Fruit fly (Drosophila melanogaster) Kc167 (cell line): ENCODE measurements around the gene CG15406.

ENCODE experiments used
- Myc ChIP-seq: fragments of >200 bp; optimal IDR thresholded peaks from 2 replicates; lab custom pipeline; 2017; ENCODE audit warnings: missing external identifiers
- Sin3A ChIP-seq: fragments of >200 bp; optimal IDR thresholded peaks from 2 replicates; lab custom pipeline; 2018; ENCODE audit warnings: missing external identifiers
- h ChIP-seq: fragments of >200 bp; optimal IDR thresholded peaks from 3 replicates; lab custom pipeline; 2018; ENCODE audit warnings: missing external identifiers
- insv ChIP-seq: fragments of >200 bp; optimal IDR thresholded peaks from 3 replicates; lab custom pipeline; 2018; ENCODE audit warnings: missing external identifiers
- psq ChIP-seq: fragments of >200 bp; optimal IDR thresholded peaks from 2 replicates; lab custom pipeline; 2017; ENCODE audit warnings: missing external identifiers
- ttk ChIP-seq: sonication (Bioruptor generic); optimal IDR thresholded peaks from 2 replicates; lab custom pipeline; 2017; ENCODE audit warnings: missing external identifiers

The CG15406 gene

dm6 chr2L:3302958-3303842 lies 5.8 kb upstream of the CG15406 start, which contains the start of gene CG9663:
TSS of gene CG9663 (minus strand) at chr2L:3303130.
- no peak for TF ChIP-seq Sin3A
- no peak for TF ChIP-seq insv (lab: Kevin White, UChicago)
- no peak for TF ChIP-seq Myc (lab: Kevin White, UChicago)
- TF ChIP-seq h (lab: Kevin White, UChicago): no peak
- TF ChIP-seq psq (lab: Kevin White, UChicago): no peak

DNA sequence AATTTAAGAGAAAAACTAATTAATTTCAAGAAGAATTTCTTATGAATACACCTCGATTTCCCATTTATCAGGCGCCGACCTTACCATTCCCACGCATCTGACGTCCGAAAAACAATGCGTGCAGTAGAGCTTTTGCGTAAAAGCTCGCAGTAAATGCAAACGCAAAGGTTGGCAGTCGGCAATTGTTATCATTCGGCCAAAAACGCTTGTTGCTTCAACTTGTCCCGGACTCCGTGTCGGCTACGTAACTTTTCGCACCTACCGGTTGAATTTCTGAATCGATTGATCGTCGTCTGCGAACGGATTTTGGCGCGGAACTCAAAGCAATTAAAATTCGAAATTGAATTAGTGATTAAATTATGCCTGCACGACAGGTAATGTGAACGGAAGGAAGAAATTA lies 5.1 kb upstream of the CG15406 start, which contains the start of gene CG3277:
TSS of gene CG3277 (plus strand) at position 208 of the 400 bp plus-strand sequence.
- no peak for TF ChIP-seq h (lab: Kevin White, UChicago)
- TF ChIP-seq ttk: no peak
- TF ChIP-seq Myc (lab: Kevin White, UChicago): no peak
- TF ChIP-seq insv (lab: Kevin White, UChicago): no peak
- no peak for TF ChIP-seq Sin3A
- TF ChIP-seq psq (lab: Kevin White, UChicago): no peak

dm6 chr2L:3304831-3305828 lies 3.9 kb upstream of the CG15406 start:
- no peak for TF ChIP-seq h (lab: Kevin White, UChicago)
- no peak for TF ChIP-seq insv (lab: Kevin White, UChicago)
- no peak for TF ChIP-seq Myc (lab: Kevin White, UChicago)
- no peak for TF ChIP-seq Sin3A
- TF ChIP-seq ttk: no peak
- TF ChIP-seq psq (lab: Kevin White, UChicago): no peak

- TF ChIP-seq h (lab: Kevin White, UChicago) (no peak), insv (lab: Kevin White, UChicago) (no peak), Myc (lab: Kevin White, UChicago) (no peak), ttk (no peak), Sin3A (no peak), psq (lab: Kevin White, UChicago) (no peak)
Observed at dm6 chr2L:3307189-3307588, 1.8 kb upstream of the CG15406 start.

DNA sequence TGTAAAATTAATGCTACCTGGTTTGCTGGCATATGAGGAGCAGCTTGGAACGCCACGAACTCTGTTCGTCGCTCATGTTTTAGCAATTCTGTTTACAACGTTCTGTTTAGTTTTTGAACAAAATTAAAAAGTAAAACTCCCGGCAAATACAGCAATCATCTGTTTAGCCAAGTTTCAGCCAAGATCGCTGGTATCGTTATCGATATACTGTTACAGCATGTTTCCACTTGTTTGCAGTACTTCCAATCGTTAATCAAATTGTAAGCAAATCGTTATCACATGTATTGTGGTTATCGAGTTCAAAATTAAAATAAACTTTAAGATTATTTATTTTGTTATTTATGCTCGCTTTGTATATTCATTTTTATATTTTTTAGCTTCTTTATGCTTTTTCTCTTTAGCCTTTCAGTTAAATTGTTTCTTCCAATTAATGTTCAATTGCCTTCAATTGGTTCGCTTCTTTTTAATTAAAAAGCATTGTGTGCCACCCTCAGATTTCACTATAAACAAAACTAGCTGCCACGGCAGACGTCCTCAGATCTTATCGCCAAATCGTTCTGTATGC lies 10.8 kb downstream of the CG15406 start, which contains the start of the genes Fign and CG8837:
TSS of gene Fign (minus strand) at position 142 of the 565 bp plus-strand sequence.
TSS of gene CG8837 (plus strand) at position 515 of the 565 bp plus-strand sequence.
- TF ChIP-seq ttk: no peak
- no peak for TF ChIP-seq Sin3A

- TF ChIP-seq h (lab: Kevin White, UChicago): no peak
- no peak for TF ChIP-seq psq (lab: Kevin White, UChicago)
- TF ChIP-seq insv (lab: Kevin White, UChicago): no peak
- no peak for TF ChIP-seq Sin3A
- no peak for TF ChIP-seq Myc (lab: Kevin White, UChicago)
- TF ChIP-seq ttk: no peak
Observed at dm6 chr2L:3323319-3324287, 14.6 kb downstream of the CG15406 start, which contains the start of gene CG33281. TSS of gene CG33281 (plus strand) at chr2L:3324237.

- TF ChIP-seq psq (lab: Kevin White, UChicago) (no peak), Sin3A (no peak), insv (lab: Kevin White, UChicago) (no peak), Myc (lab: Kevin White, UChicago) (no peak), ttk (no peak), h (lab: Kevin White, UChicago) (no peak)
Observed at dm6 chr2L:3327603-3328002, 18.6 kb downstream of the CG15406 start, which contains the start of gene CG33282. TSS of gene CG33282 (plus strand) at chr2L:3327903.

dm6 chr2L:3330628-3331027 lies 21.6 kb downstream of the CG15406 start, which contains the start of gene CG3285:
TSS of gene CG3285 (plus strand) at chr2L:3330928.
- TF ChIP-seq Myc (lab: Kevin White, UChicago) (no peak), psq (lab: Kevin White, UChicago) (no peak)

dm6 chr2L:3332514-3332913 lies 23.5 kb downstream of the CG15406 start, which contains the start of gene CG15408:
TSS of gene CG15408 (plus strand) at chr2L:3332814.
- TF ChIP-seq Myc (lab: Kevin White, UChicago) (no peak), psq (lab: Kevin White, UChicago) (no peak), insv (lab: Kevin White, UChicago) (no peak), Sin3A (no peak), ttk (no peak), h (lab: Kevin White, UChicago) (no peak)

- TF ChIP-seq ttk (no peak), psq (lab: Kevin White, UChicago) (no peak), insv (lab: Kevin White, UChicago) (no peak), Myc (lab: Kevin White, UChicago) (no peak), h (lab: Kevin White, UChicago) (no peak), Sin3A (no peak)
Observed at dm6 chr2L:3338566-3339215, 29.7 kb downstream of the CG15406 start.
